Fruit fly (Drosophila melanogaster): Measurements from ENCODE around the gene CG5676.

CG5676 gene

DNA sequence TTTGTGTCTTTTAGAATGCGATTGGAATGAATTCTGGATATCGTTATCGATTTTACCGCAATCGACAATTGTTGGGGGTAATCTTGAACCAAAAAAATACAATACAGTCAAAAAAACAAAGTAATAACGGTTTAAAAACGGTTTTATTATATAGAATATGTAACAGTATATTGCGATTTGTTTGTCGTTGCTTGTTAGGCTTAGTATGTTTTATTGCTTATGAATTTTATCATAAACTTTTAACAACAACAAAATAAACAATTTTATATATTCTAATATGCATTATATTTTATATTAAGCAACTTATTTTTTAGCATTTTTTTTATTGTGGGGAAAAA is 44.1 kb upstream of the CG5676 start, which contains the start of gene CYLD (continued):
- TF ChIP-seq CG4707 (GFP tag; optimal IDR thresholded peaks at IDR 0.05): peak; percentile 9
- peak; percentile 85 for TF ChIP-seq CG2712 (tag; optimal IDR thresholded peaks at IDR 0.05)
- peak; percentile 35 for TF ChIP-seq CG3838 (GFP tag; optimal IDR thresholded peaks at IDR 0.05)
- TF ChIP-seq sens (GFP tag): peak; percentile 96
- no peak for TF ChIP-seq CG30431 (GFP tag; optimal IDR thresholded peaks at IDR 0.05)
- peak; percentile 47 for TF ChIP-seq CG3065 (GFP tag; optimal IDR thresholded peaks at IDR 0.05)
- no peak for TF ChIP-seq ssp (GFP tag; IDR thresholded peaks at IDR 0.05)
- TF ChIP-seq CG2199 (GFP tag; IDR thresholded peaks at IDR 0.05): no peak
- TF ChIP-seq CG2875 (GFP tag; optimal IDR thresholded peaks at IDR 0.05): peak; percentile 41
- TF ChIP-seq Scr (GFP tag; IDR thresholded peaks at IDR 0.05; ENCODE audit: partially characterized antibody): no peak; the same call in 1 of the 2 replicates
- no peak for TF ChIP-seq Tbp (GFP tag; optimal IDR thresholded peaks at IDR 0.05)
- TF ChIP-seq Chrac-16 (GFP tag; optimal IDR thresholded peaks at IDR 0.05): peak; percentile 60
- no peak for TF ChIP-seq her (GFP tag; optimal IDR thresholded peaks at IDR 0.05)
- TF ChIP-seq vnd (GFP tag; IDR thresholded peaks at IDR 0.05; ENCODE audit: partially characterized antibody): no peak
- TF ChIP-seq tap (tag; optimal IDR thresholded peaks at IDR 0.05): peak; percentile 68
- no peak for TF ChIP-seq CG31224 (GFP tag; IDR thresholded peaks at IDR 0.05)
- no peak for TF ChIP-seq chinmo (GFP tag; IDR thresholded peaks at IDR 0.05; ENCODE audit: partially characterized antibody)
- TF ChIP-seq emc (GFP tag; optimal IDR thresholded peaks at IDR 0.05): no peak
- TF ChIP-seq gce (GFP tag; IDR thresholded peaks at IDR 0.05): no peak
- no peak for TF ChIP-seq CG17612 (GFP tag; IDR thresholded peaks at IDR 0.05)
- no peak for TF ChIP-seq tna (GFP tag; IDR thresholded peaks at IDR 0.05; ENCODE audit: partially characterized antibody)
- TF ChIP-seq MESR4 (GFP tag; optimal IDR thresholded peaks at IDR 0.05): peak; percentile 26
- no peak for TF ChIP-seq Optix (GFP tag; IDR thresholded peaks at IDR 0.05)
- peak; percentile 63 for TF ChIP-seq CG13775 (GFP tag; optimal IDR thresholded peaks at IDR 0.05)
- TF ChIP-seq HHEX (GFP tag; optimal IDR thresholded peaks at IDR 0.05): peak; percentile 33
- peak in 1 of 3 experiments; percentile 56 for TF ChIP-seq lola (GFP tag; optimal IDR thresholded peaks at IDR 0.05)
- TF ChIP-seq Hr39 (optimal IDR thresholded peaks at IDR 0.05): no peak
- no peak for TF ChIP-seq ac (GFP tag; optimal IDR thresholded peaks at IDR 0.05)
- TF ChIP-seq gfzf (GFP tag; optimal IDR thresholded peaks at IDR 0.05): peak; percentile 37
- TF ChIP-seq Aef1 (GFP tag; IDR thresholded peaks at IDR 0.05): no peak; the same call in 2 of the 3 replicates
- no peak for TF ChIP-seq D19B (GFP tag; optimal IDR thresholded peaks at IDR 0.05)
- TF ChIP-seq CG42726 (GFP tag; IDR thresholded peaks at IDR 0.05; ENCODE audit: partially characterized antibody): no peak
- TF ChIP-seq Hr78 (GFP tag; optimal IDR thresholded peaks at IDR 0.05): no peak
- peak; percentile 80 for TF ChIP-seq CG7839 (tag; optimal IDR thresholded peaks at IDR 0.05)
- no peak for TF ChIP-seq CG3847 (GFP tag; IDR thresholded peaks at IDR 0.05)
- TF ChIP-seq nau (GFP tag; optimal IDR thresholded peaks at IDR 0.05): no peak
- TF ChIP-seq CG7786 (GFP tag; optimal IDR thresholded peaks at IDR 0.05): no peak
- TF ChIP-seq CG2116 (GFP tag; optimal IDR thresholded peaks at IDR 0.05): peak; percentile 67
- peak; percentile 42 for TF ChIP-seq HmgZ (tag; optimal IDR thresholded peaks at IDR 0.05)
- TF ChIP-seq CG15696 (tag; optimal IDR thresholded peaks at IDR 0.05): peak; percentile 49
- TF ChIP-seq BtbVII (GFP tag; optimal IDR thresholded peaks at IDR 0.05): peak; percentile 41
- peak; percentile 40; the same call in 1 of the 2 replicates for TF ChIP-seq CG11696 (GFP tag; IDR thresholded peaks at IDR 0.05)
- TF ChIP-seq fd3F (GFP tag; optimal IDR thresholded peaks at IDR 0.05): peak; percentile 51
- no peak for TF ChIP-seq otp (GFP tag; IDR thresholded peaks at IDR 0.05)
- TF ChIP-seq CG8359 (GFP tag; optimal IDR thresholded peaks at IDR 0.05; ENCODE audit: borderline replicate concordance): no peak
- no peak for TF ChIP-seq CG8089 (GFP tag; optimal IDR thresholded peaks at IDR 0.05)
- TF ChIP-seq CG34376 (GFP tag; optimal IDR thresholded peaks at IDR 0.05): peak; percentile 19
- peak; percentile 64 for TF ChIP-seq CG12769 (tag; optimal IDR thresholded peaks at IDR 0.05)
- no peak; the same call in 2 of the 3 replicates for TF ChIP-seq ken (GFP tag; IDR thresholded peaks at IDR 0.05)
- no peak for TF ChIP-seq CG17186 (GFP tag; optimal IDR thresholded peaks at IDR 0.05)
- peak; percentile 44 for TF ChIP-seq CG13624 (GFP tag; optimal IDR thresholded peaks at IDR 0.05)

All from whole organism, embryonic.